Worm (Caenorhabditis elegans): ENCODE data around the gene dtmk-1.
A peak's percentile ranks its signal among the peaks of the same experiment; 100 is the strongest.

The dtmk-1 gene

ce11 chrII:9940430-9940829 is 26.5 kb downstream of the dtmk-1 start, which contains the start of gene ufd-3 (continued):
- no peak for TF ChIP-seq ceh-32 (tag; optimal IDR thresholded peaks at IDR 0.05; ENCODE audit: poor library complexity)
- TF ChIP-seq nhr-237 (tag; optimal IDR thresholded peaks at IDR 0.05): no peak
- TF ChIP-seq pqm-1 (tag; optimal IDR thresholded peaks at IDR 0.05): no peak
- no peak; the same call in 1 of the 2 replicates for TF ChIP-seq tra-1 (GFP tag; IDR thresholded peaks at IDR 0.05)
- no peak for TF ChIP-seq ztf-7 (tag; optimal IDR thresholded peaks at IDR 0.05)
- TF ChIP-seq rbr-2 (tag; optimal IDR thresholded peaks at IDR 0.05): peak; percentile 66
- peak; percentile 76 for TF ChIP-seq lin-38 (GFP tag; IDR thresholded peaks at IDR 0.05)
- 0 out of 2 replicates have a peak, but pooled peaks have one; percentile 57 for TF ChIP-seq T26A8.4 (GFP tag; IDR thresholded peaks at IDR 0.05)
- peak; percentile 63 for TF ChIP-seq dmd-6 (GFP tag; IDR thresholded peaks at IDR 0.05)
- 0 out of 2 replicates have a peak, but pooled peaks have one; percentile 31 for TF ChIP-seq ctbp-1 (GFP tag; IDR thresholded peaks at IDR 0.05)
- no peak for TF ChIP-seq snpc-4 (tag; optimal IDR thresholded peaks at IDR 0.05)
- TF ChIP-seq zip-2 (tag; optimal IDR thresholded peaks at IDR 0.05): no peak
- peak; percentile 55 for TF ChIP-seq F37D6.2 (tag; optimal IDR thresholded peaks at IDR 0.05)
- peak in 1 of 2 experiments; percentile 24 for TF ChIP-seq mdl-1 (tag; optimal IDR thresholded peaks at IDR 0.05)
- no peak for TF ChIP-seq mxl-2 (GFP tag; conservative IDR thresholded peaks at IDR 0.05)
- no peak for TF ChIP-seq ZK546.5 (tag; optimal IDR thresholded peaks at IDR 0.05)
- TF ChIP-seq gei-8 (GFP tag; optimal IDR thresholded peaks at IDR 0.05): no peak
- TF ChIP-seq lsy-2 (tag; optimal IDR thresholded peaks at IDR 0.05): peak; percentile 38 to 92
- TF ChIP-seq attf-4 (tag; optimal IDR thresholded peaks at IDR 0.05): no peak
- TF ChIP-seq F49E8.2 (tag; optimal IDR thresholded peaks at IDR 0.05; ENCODE audit: borderline replicate concordance): peak; percentile 63
- peak; percentile 19 for TF ChIP-seq nhr-77 (tag; optimal IDR thresholded peaks at IDR 0.05)
- TF ChIP-seq nhr-41 (GFP tag; IDR thresholded peaks at IDR 0.05): no peak
- no peak for TF ChIP-seq skn-1 (tag; optimal IDR thresholded peaks at IDR 0.05)
- no peak for TF ChIP-seq ceh-28 (tag; optimal IDR thresholded peaks at IDR 0.05)
- peak; percentile 51 for TF ChIP-seq nhr-28 (tag; optimal IDR thresholded peaks at IDR 0.05)
- no peak for TF ChIP-seq egl-43 (GFP tag; IDR thresholded peaks at IDR 0.05)
- peak; percentile 77; the same call in 1 of the 2 replicates for TF ChIP-seq ZK337.2 (GFP tag; IDR thresholded peaks at IDR 0.05)
- no peak for TF ChIP-seq tag-97 (GFP tag; IDR thresholded peaks at IDR 0.05)
- peak; percentile 6 for TF ChIP-seq duxl-1 (tag; optimal IDR thresholded peaks at IDR 0.05; ENCODE audit: poor library complexity)
- no peak for TF ChIP-seq spr-1 (tag; optimal IDR thresholded peaks at IDR 0.05)
- TF ChIP-seq zfp-2 (tag; optimal IDR thresholded peaks at IDR 0.05): no peak
- TF ChIP-seq unc-62 (GFP tag; optimal IDR thresholded peaks at IDR 0.05 in 1 of 2): peak in 1 of 2 experiments; percentile 89
- no peak for TF ChIP-seq unc-62 (tag; optimal IDR thresholded peaks at IDR 0.05)
- TF ChIP-seq lin-1 (GFP tag; IDR thresholded peaks at IDR 0.05): no peak
- TF ChIP-seq spr-3 (GFP tag; optimal IDR thresholded peaks at IDR 0.05): no peak
- no peak for TF ChIP-seq vab-7 (GFP tag; IDR thresholded peaks at IDR 0.05)
- TF ChIP-seq lin-13 (GFP tag; optimal IDR thresholded peaks at IDR 0.05): peak; percentile 28
- TF ChIP-seq mxl-3 (GFP tag; optimal IDR thresholded peaks at IDR 0.05): peak; percentile 61
- TF ChIP-seq hmg-1.1 (GFP tag; IDR thresholded peaks at IDR 0.05): no peak
- TF ChIP-seq zag-1 (tag; optimal IDR thresholded peaks at IDR 0.05): no peak
- no peak for TF ChIP-seq set-16 (GFP tag; IDR thresholded peaks at IDR 0.05)
- peak; percentile 61; the same call in 1 of the 2 replicates for TF ChIP-seq madf-9 (GFP tag; conservative IDR thresholded peaks at IDR 0.05)
- TF ChIP-seq lin-39 (tag; optimal IDR thresholded peaks at IDR 0.05): no peak
- peak; percentile 59 for TF ChIP-seq hlh-30 (tag; optimal IDR thresholded peaks at IDR 0.05; ENCODE audit: insufficient read depth)
- peak; percentile 98 for TF ChIP-seq aha-1 (tag)
- TF ChIP-seq daf-16 (GFP tag; optimal IDR thresholded peaks at IDR 0.05): peak in 1 of 2 experiments; percentile 31
- peak; percentile 15 for TF ChIP-seq daf-16 (tag; optimal IDR thresholded peaks at IDR 0.05)
- no peak for TF ChIP-seq R02D3.7 (tag; optimal IDR thresholded peaks at IDR 0.05)
- TF ChIP-seq snpc-1.2 (GFP tag; IDR thresholded peaks at IDR 0.05): no peak
- no peak for TF ChIP-seq saeg-2 (GFP tag; IDR thresholded peaks at IDR 0.05)
- no peak for TF ChIP-seq nhr-42 (GFP tag; IDR thresholded peaks at IDR 0.05)
- peak; percentile 82 for TF ChIP-seq mep-1 (tag; optimal IDR thresholded peaks at IDR 0.05)
- TF ChIP-seq lim-7 (GFP tag; IDR thresholded peaks at IDR 0.05): no peak

Measured in whole organism, L4 larva.